Worm (Caenorhabditis elegans) whole organism, late embryonic: ENCODE results near the gene ZK1307.9.

ENCODE experiments used
- che-1 ChIP-seq: sonication (generic microtip); optimal IDR thresholded peaks from 2 replicates; lab custom pipeline; 2016; ENCODE audit warnings: mild to moderate bottlenecking, missing genetic modification characterization, missing compliant biosample characterization
- dmd-4 ChIP-seq: sonication (generic microtip); optimal IDR thresholded peaks from 2 replicates; lab custom pipeline; 2016; ENCODE audit warnings: borderline replicate concordance, missing genetic modification characterization, missing compliant biosample characterization
- elt-2 ChIP-seq: sonication (generic microtip); optimal IDR thresholded peaks from 2 replicates; lab custom pipeline; 2016; ENCODE audit warnings: missing genetic modification reagents, missing genetic modification characterization, missing compliant biosample characterization
- fax-1 ChIP-seq: sonication (generic microtip); optimal IDR thresholded peaks from 2 replicates; lab custom pipeline; 2016; ENCODE audit warnings: missing genotype, missing genetic modification characterization, missing compliant biosample characterization
- pha-4 ChIP-seq: fragments of 150-350 bp; optimal IDR thresholded peaks from 2 replicates; lab custom pipeline; 2018; ENCODE audit warnings: missing biosample characterization, missing genetic modification reagents, missing genetic modification characterization

DNA sequence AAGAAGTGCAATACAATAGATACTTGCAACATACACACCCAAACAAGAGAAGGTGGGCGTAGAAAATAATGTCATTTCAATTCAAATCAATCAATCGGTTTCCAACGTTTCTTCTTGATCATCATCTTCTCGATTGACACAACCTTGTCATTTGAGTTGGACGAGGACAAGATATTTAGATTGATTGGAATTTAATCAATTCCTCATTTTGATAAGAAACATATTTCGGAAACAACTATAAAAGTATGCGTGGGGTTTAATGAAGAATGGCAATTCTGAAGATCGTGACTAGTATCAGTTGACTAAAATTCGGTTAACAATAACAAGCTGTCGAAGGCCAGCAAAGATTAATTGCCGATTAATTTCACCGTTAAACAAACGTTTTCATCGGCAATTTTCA is 28.7 kb upstream of the ZK1307.9 start:
- no peak for TF ChIP-seq elt-2 (tag; lab: Kevin White, UChicago)
- no peak for TF ChIP-seq dmd-4
- no peak for TF ChIP-seq che-1 (tag; lab: Kevin White, UChicago)
- no peak for TF ChIP-seq fax-1 (tag; lab: Kevin White, UChicago)
- TF ChIP-seq pha-4 (tag; lab: Kevin White, UChicago), result no peak
